Fruit fly (Drosophila melanogaster) whole organism, prepupa: ENCODE data around the gene Hibch.

Experiments used
- Blimp-1 ChIP-seq: fragments of 200-800 bp; sonication (Bioruptor generic); optimal IDR thresholded peaks from 3 replicates; lab custom pipeline; 2017; ENCODE audit warnings: missing biosample characterization, missing genetic modification characterization, mild to moderate bottlenecking, moderate library complexity, missing genetic modification reagents
- CG11762 ChIP-seq: fragments of 200-800 bp; sonication (Bioruptor generic); optimal IDR thresholded peaks from 3 replicates; lab custom pipeline; 2016; ENCODE audit warnings: missing biosample characterization, missing genetic modification characterization; ENCODE audit not compliant: insufficient read depth
- CG15336 ChIP-seq: fragments of 200-800 bp; sonication (Bioruptor generic); IDR thresholded peaks from 2 replicates; pipeline ENCODE4 v1.3.6; 2022; ENCODE audit warnings: missing biosample characterization, missing genetic modification characterization
- CG1621 ChIP-seq: fragments of 200-800 bp; sonication (Bioruptor generic); optimal IDR thresholded peaks from 3 replicates; lab custom pipeline; 2018; ENCODE audit warnings: missing biosample characterization, mild to moderate bottlenecking, missing genetic modification characterization
- CG16779 ChIP-seq: fragments of 200-800 bp; sonication (Bioruptor generic); optimal IDR thresholded peaks from 3 replicates; lab custom pipeline; 2017; ENCODE audit warnings: missing biosample characterization, mild to moderate bottlenecking, missing genetic modification characterization
- CG3032 ChIP-seq: fragments of 200-800 bp; optimal IDR thresholded peaks from 2 replicates; lab custom pipeline; 2019; ENCODE audit warnings: missing biosample characterization, mild to moderate bottlenecking, missing genetic modification characterization, moderate library complexity
- CG31627 ChIP-seq: fragments of 200-800 bp; sonication (Bioruptor generic); optimal IDR thresholded peaks from 3 replicates; lab custom pipeline; 2016; ENCODE audit warnings: missing biosample characterization, missing genetic modification characterization
- CG34406 ChIP-seq: fragments of 200-800 bp; sonication (Bioruptor generic); optimal IDR thresholded peaks from 3 replicates; lab custom pipeline; 2016; ENCODE audit warnings: missing biosample characterization, missing genetic modification characterization
- CG3919 ChIP-seq: fragments of 200-800 bp; sonication (Bioruptor generic); optimal IDR thresholded peaks from 3 replicates; lab custom pipeline; 2016; ENCODE audit warnings: missing biosample characterization, missing genetic modification characterization
- CG4318 ChIP-seq: fragments of 200-800 bp; sonication (Bioruptor generic); optimal IDR thresholded peaks from 3 replicates; lab custom pipeline; 2017; ENCODE audit warnings: missing biosample characterization, mild to moderate bottlenecking, missing genetic modification characterization
- CG6163 ChIP-seq: fragments of 200-800 bp; sonication (Bioruptor generic); IDR thresholded peaks from 3 replicates; pipeline ENCODE4 v1.3.6; 2022; ENCODE audit warnings: missing biosample characterization, missing genetic modification characterization
- CG6276 ChIP-seq: fragments of 200-800 bp; sonication (Bioruptor generic); optimal IDR thresholded peaks from 2 replicates; lab custom pipeline; 2017; ENCODE audit warnings: missing biosample characterization, mild to moderate bottlenecking, missing genetic modification characterization
- CG6808 ChIP-seq: fragments of 200-800 bp; sonication (Bioruptor generic); optimal IDR thresholded peaks from 3 replicates; lab custom pipeline; 2017; ENCODE audit warnings: missing biosample characterization, missing genetic modification characterization, mild to moderate bottlenecking, moderate library complexity, missing genetic modification reagents
- CG6854 ChIP-seq: fragments of 200-800 bp; sonication (Bioruptor generic); optimal IDR thresholded peaks from 2 replicates; lab custom pipeline; 2017; ENCODE audit warnings: missing biosample characterization, mild to moderate bottlenecking, missing genetic modification characterization
- CG7368 ChIP-seq: fragments of 200-800 bp; sonication (Bioruptor generic); optimal IDR thresholded peaks from 3 replicates; lab custom pipeline; 2016; ENCODE audit warnings: missing biosample characterization, missing genetic modification characterization
- CG8632 ChIP-seq: fragments of 200-800 bp; sonication (Bioruptor generic); optimal IDR thresholded peaks from 3 replicates; lab custom pipeline; 2016; ENCODE audit warnings: missing biosample characterization, missing genetic modification characterization
- CG9139 ChIP-seq: fragments of 200-800 bp; sonication (Bioruptor generic); optimal IDR thresholded peaks from 3 replicates; lab custom pipeline; 2017; ENCODE audit warnings: missing biosample characterization, mild to moderate bottlenecking, missing genetic modification characterization
- Eip78C ChIP-seq: fragments of 200-800 bp; sonication (Bioruptor generic); peaks from one replicate; lab custom pipeline; 2016; ENCODE audit warnings: missing biosample characterization, missing genetic modification characterization
- Eip93F ChIP-seq: fragments of 200-800 bp; sonication (Bioruptor generic); optimal IDR thresholded peaks from 2 replicates; lab custom pipeline; 2016; ENCODE audit warnings: missing biosample characterization, mild to moderate bottlenecking, missing genetic modification characterization
- Ets21C ChIP-seq: fragments of 200-800 bp; sonication (Bioruptor generic); optimal IDR thresholded peaks from 3 replicates; lab custom pipeline; 2016; ENCODE audit warnings: missing biosample characterization, missing genetic modification characterization
- Ets96B ChIP-seq: fragments of 200-800 bp; optimal IDR thresholded peaks from 2 replicates; lab custom pipeline; 2019; ENCODE audit warnings: missing biosample characterization, mild to moderate bottlenecking, missing genetic modification characterization, moderate library complexity
- Hr38 ChIP-seq: sonication (Bioruptor generic); optimal IDR thresholded peaks from 2 replicates; lab custom pipeline; 2016; ENCODE audit warnings: missing biosample characterization, missing genetic modification characterization
- Hr39 ChIP-seq: fragments of 200-800 bp; sonication (Bioruptor generic); optimal IDR thresholded peaks from 2 replicates; lab custom pipeline; 2016; ENCODE audit warnings: missing biosample characterization, missing genetic modification characterization
- Hr4 ChIP-seq: fragments of 200-800 bp; sonication (Bioruptor generic); optimal IDR thresholded peaks from 3 replicates; lab custom pipeline; 2016; ENCODE audit warnings: missing biosample characterization, missing genetic modification characterization
- Lpt ChIP-seq: fragments of 200-800 bp; sonication (Bioruptor generic); optimal IDR thresholded peaks from 3 replicates; lab custom pipeline; 2016; ENCODE audit warnings: missing biosample characterization, missing genetic modification characterization
- OdsH ChIP-seq: fragments of 200-800 bp; sonication (Bioruptor generic); optimal IDR thresholded peaks from 3 replicates; lab custom pipeline; 2016; ENCODE audit warnings: missing biosample characterization, missing genetic modification characterization
- Sox102F ChIP-seq: fragments of 200-800 bp; sonication (Bioruptor generic); optimal IDR thresholded peaks from 2 replicates; lab custom pipeline; 2016; ENCODE audit warnings: missing biosample characterization, mild to moderate bottlenecking, missing genetic modification characterization
- acj6 ChIP-seq: fragments of 200-800 bp; sonication (Bioruptor generic); optimal IDR thresholded peaks from 3 replicates; lab custom pipeline; 2016; ENCODE audit warnings: missing biosample characterization, missing genetic modification characterization
- cyc ChIP-seq: fragments of 200-800 bp; sonication (Bioruptor generic); optimal IDR thresholded peaks from 3 replicates; lab custom pipeline; 2016; ENCODE audit warnings: missing biosample characterization, missing genetic modification characterization
- dac ChIP-seq: fragments of 200-800 bp; sonication (Bioruptor generic); optimal IDR thresholded peaks from 2 replicates; lab custom pipeline; 2017; ENCODE audit warnings: missing biosample characterization, mild to moderate bottlenecking, missing genetic modification characterization
- dsx ChIP-seq: fragments of 200-800 bp; optimal IDR thresholded peaks from 3 replicates; lab custom pipeline; 2019; ENCODE audit warnings: missing biosample characterization, mild to moderate bottlenecking, missing genetic modification characterization, moderate library complexity; ENCODE audit not compliant: poor library complexity, severe bottlenecking
- esn ChIP-seq: fragments of 200-800 bp; sonication (Bioruptor generic); optimal IDR thresholded peaks from 2 replicates; lab custom pipeline; 2016; ENCODE audit warnings: missing biosample characterization, mild to moderate bottlenecking, missing genetic modification characterization, moderate library complexity
- fkh ChIP-seq: fragments of 200-800 bp; sonication (Bioruptor generic); optimal IDR thresholded peaks from 3 replicates; lab custom pipeline; 2017; ENCODE audit warnings: missing biosample characterization, mild to moderate bottlenecking, missing genetic modification characterization, moderate library complexity
- lz ChIP-seq: fragments of 200-800 bp; sonication (Bioruptor generic); optimal IDR thresholded peaks from 3 replicates; lab custom pipeline; 2016; ENCODE audit warnings: missing biosample characterization, missing genetic modification characterization
- net ChIP-seq: fragments of 200-800 bp; sonication (Bioruptor generic); optimal IDR thresholded peaks from 3 replicates; lab custom pipeline; 2016; ENCODE audit warnings: missing biosample characterization, missing genetic modification characterization
- pdm3 ChIP-seq: fragments of 200-800 bp; sonication (Bioruptor generic); optimal IDR thresholded peaks from 3 replicates; lab custom pipeline; 2016; ENCODE audit warnings: missing biosample characterization, missing genetic modification characterization
- salr ChIP-seq, 2 experiments: fragments of 200-800 bp; sonication (Bioruptor generic); optimal IDR thresholded peaks; 3 replicates each; lab custom pipeline; 2016 to 2018; ENCODE audit warnings: missing biosample characterization in 2 of 2, missing genetic modification characterization in 2 of 2, mild to moderate bottlenecking in 1 of 2
- ss ChIP-seq, 2 experiments: fragments of 200-800 bp; sonication (Bioruptor generic); optimal IDR thresholded peaks; 2 replicates in 1 of 2; 3 replicates in 1 of 2; lab custom pipeline; 2017 to 2018; ENCODE audit warnings: mild to moderate bottlenecking in 2 of 2, missing biosample characterization in 2 of 2, missing genetic modification characterization in 2 of 2, moderate library complexity in 1 of 2
- topi ChIP-seq: fragments of 200-800 bp; sonication (Bioruptor generic); optimal IDR thresholded peaks from 3 replicates; lab custom pipeline; 2016; ENCODE audit warnings: missing biosample characterization, missing genetic modification characterization
- vri ChIP-seq: fragments of 200-800 bp; sonication (Bioruptor generic); optimal IDR thresholded peaks from 3 replicates; lab custom pipeline; 2016; ENCODE audit warnings: missing biosample characterization, mild to moderate bottlenecking, missing genetic modification characterization

Hibch gene

dm6 chr3R:15319912-15320746, 36.9 kb upstream of the Hibch start, which contains the start of the genes CG6276 and CG44040 (continued):
- TF ChIP-seq CG7368 (GFP tag; lab: Kevin White, UChicago) (peak; percentile 24), Sox102F (GFP tag; lab: Kevin White, UChicago) (no peak), lz (peak; percentile 68), Lpt (GFP tag; lab: Kevin White, UChicago) (peak; percentile 2), CG8632 (GFP tag; lab: Kevin White, UChicago) (peak; percentile 40), CG31627 (GFP tag; lab: Kevin White, UChicago) (peak; percentile 57), Blimp-1 (GFP tag; lab: Kevin White, UChicago) (peak; percentile 7), CG6276 (no peak), dac (GFP tag; lab: Kevin White, UChicago) (peak; percentile 51), acj6 (peak; percentile 56)

dm6 chr3R:15320747-15321085, 36.3 kb upstream of the Hibch start, which contains the start of gene ear:
ear (plus strand) TSS chr3R:15320756.
- TF ChIP-seq Hr38 (GFP tag; lab: Kevin White, UChicago) (no peak), dsx (GFP tag; lab: Kevin White, UChicago) (peak; percentile 3)

- no peak for TF ChIP-seq Hr38 (GFP tag; lab: Kevin White, UChicago)
- no peak for TF ChIP-seq CG11762 (GFP tag; lab: Kevin White, UChicago)
- TF ChIP-seq CG3919 (GFP tag; lab: Kevin White, UChicago), result no peak
- no peak for TF ChIP-seq topi
- no peak for TF ChIP-seq CG7368 (GFP tag; lab: Kevin White, UChicago)
- TF ChIP-seq Blimp-1 (GFP tag; lab: Kevin White, UChicago), result no peak
- no peak for TF ChIP-seq net (GFP tag; lab: Kevin White, UChicago)
- no peak for TF ChIP-seq CG8632 (GFP tag; lab: Kevin White, UChicago)
- no peak for TF ChIP-seq dsx (GFP tag; lab: Kevin White, UChicago)
- no peak for TF ChIP-seq OdsH
- TF ChIP-seq Ets96B (tag; lab: Kevin White, UChicago), result no peak
- no peak for TF ChIP-seq lz
- no peak for TF ChIP-seq CG4318 (GFP tag; lab: Kevin White, UChicago)
- no peak for TF ChIP-seq pdm3 (GFP tag; lab: Kevin White, UChicago)
- no peak for TF ChIP-seq CG6163 (GFP tag; lab: Robert Waterston, UW)
- no peak for TF ChIP-seq Lpt (GFP tag; lab: Kevin White, UChicago)
- no peak for TF ChIP-seq Ets21C (GFP tag; lab: Kevin White, UChicago)
- no peak for TF ChIP-seq CG31627 (GFP tag; lab: Kevin White, UChicago)
These were observed 28.8 kb upstream of the Hibch start, which contains the start of the genes CG6236 and ea for dm6 chr3R:15328083-15328779. CG6236 (minus strand) TSS chr3R:15328269. ea (plus strand) TSS chr3R:15328729.

dm6 chr3R:15330472-15330871, 26.6 kb upstream of the Hibch start, which contains the start of gene mRpL9:
mRpL9 (plus strand) TSS chr3R:15330738.
- TF ChIP-seq dac (GFP tag; lab: Kevin White, UChicago) (no peak), CG6163 (GFP tag; lab: Robert Waterston, UW) (no peak), CG6854 (GFP tag; lab: Kevin White, UChicago) (no peak), Hr38 (GFP tag; lab: Kevin White, UChicago) (no peak), CG15336 (GFP tag; lab: Robert Waterston, UW) (no peak), cyc (GFP tag; lab: Kevin White, UChicago) (peak; percentile 33), CG1621 (tag; lab: Kevin White, UChicago) (no peak), Hr4 (no peak), salr (GFP tag; optimal IDR thresholded peaks at IDR 0.05; lab: Kevin White, UChicago) (no peak), Eip93F (no peak), vri (GFP tag; lab: Kevin White, UChicago) (no peak), CG31627 (GFP tag; lab: Kevin White, UChicago) (peak; percentile 26), Eip78C (GFP tag; lab: Kevin White, UChicago) (no peak), CG9139 (GFP tag; lab: Kevin White, UChicago) (no peak), Hr39 (GFP tag; lab: Kevin White, UChicago) (no peak), ss (GFP tag; optimal IDR thresholded peaks at IDR 0.05; lab: Kevin White, UChicago) (no peak), esn (GFP tag; lab: Kevin White, UChicago) (peak; percentile 40), CG8632 (GFP tag; lab: Kevin White, UChicago) (no peak), CG16779 (tag; lab: Kevin White, UChicago) (no peak), CG34406 (no peak), fkh (no peak), CG6808 (GFP tag; lab: Kevin White, UChicago) (no peak), CG3032 (tag; lab: Kevin White, UChicago) (peak; percentile 31)
